Worm (Caenorhabditis elegans) whole organism, L4 larva: ENCODE data around the gene skat-1.

ENCODE experiments used
- F49E8.2 ChIP-seq: sonication (generic microtip); optimal IDR thresholded peaks from 2 replicates; lab custom pipeline; 2016; ENCODE audit warnings: missing compliant biosample characterization, mild to moderate bottlenecking, missing genetic modification characterization, borderline replicate concordance
- T20F7.1 ChIP-seq: fragments of 200-800 bp; sonication (Bioruptor generic); optimal IDR thresholded peaks from 2 replicates; lab custom pipeline; 2018; ENCODE audit warnings: mild to moderate bottlenecking, missing genetic modification characterization, missing compliant biosample characterization
- Y105C5A.15 ChIP-seq: fragments of 200-800 bp; sonication (Bioruptor generic); IDR thresholded peaks from 2 replicates; pipeline ENCODE4 v1.3.6; 2022; ENCODE audit warnings: missing genetic modification characterization, missing compliant biosample characterization
- Y75B8A.6 ChIP-seq: fragments of 200-800 bp; sonication (Bioruptor generic); IDR thresholded peaks from 2 replicates; pipeline ENCODE4 v1.3.6; 2022; ENCODE audit warnings: missing genetic modification reagents, missing genetic modification characterization, missing compliant biosample characterization
- aha-1 ChIP-seq: fragments of 150-350 bp; peaks from one replicate; lab custom pipeline; 2014; ENCODE audit warnings: missing biosample characterization, missing genetic modification characterization
- aly-2 ChIP-seq: sonication (generic microtip); optimal IDR thresholded peaks from 2 replicates; lab custom pipeline; 2018; ENCODE audit warnings: missing biosample characterization, missing genetic modification characterization
- attf-4 ChIP-seq: sonication (generic microtip); optimal IDR thresholded peaks from 3 replicates; lab custom pipeline; 2017; ENCODE audit warnings: missing biosample characterization, missing genetic modification characterization
- ceh-20 ChIP-seq: fragments of 200-800 bp; sonication (Bioruptor generic); IDR thresholded peaks from 2 replicates; pipeline ENCODE4 v1.3.6; 2022; ENCODE audit warnings: missing genetic modification reagents, missing genetic modification characterization, missing compliant biosample characterization
- ceh-62 ChIP-seq: sonication (generic microtip); optimal IDR thresholded peaks from 2 replicates; lab custom pipeline; 2017; ENCODE audit warnings: missing biosample characterization, missing genetic modification characterization
- dmd-6 ChIP-seq: fragments of 200-800 bp; sonication (Bioruptor generic); IDR thresholded peaks from 2 replicates; pipeline ENCODE4 v1.3.6; 2022; ENCODE audit warnings: missing genetic modification reagents, missing genetic modification characterization, missing compliant biosample characterization
- dmd-8 ChIP-seq: fragments of 200-800 bp; sonication (Bioruptor generic); IDR thresholded peaks from 2 replicates; pipeline ENCODE4 v1.3.6; 2022; ENCODE audit warnings: missing genetic modification characterization, missing compliant biosample characterization
- dmd-9 ChIP-seq: fragments of 200-800 bp; sonication (Bioruptor generic); IDR thresholded peaks from 2 replicates; pipeline ENCODE4 v1.3.6; 2022; ENCODE audit warnings: missing genetic modification reagents, missing genetic modification characterization, missing compliant biosample characterization
- dpl-1 ChIP-seq: fragments of 150-350 bp; optimal IDR thresholded peaks from 2 replicates; lab custom pipeline; 2014; ENCODE audit warnings: missing biosample characterization, missing genetic modification reagents, missing genetic modification characterization
- duxl-1 ChIP-seq: sonication (generic microtip); optimal IDR thresholded peaks from 2 replicates; lab custom pipeline; 2016; ENCODE audit warnings: mild to moderate bottlenecking, missing genetic modification characterization, moderate library complexity, missing compliant biosample characterization; ENCODE audit not compliant: poor library complexity
- dve-1 ChIP-seq: sonication (generic microtip); optimal IDR thresholded peaks from 2 replicates; lab custom pipeline; 2017; ENCODE audit warnings: antibody characterized with exemption, mild to moderate bottlenecking, missing genetic modification characterization, missing compliant biosample characterization; ENCODE audit not compliant: insufficient read depth
- egl-43 ChIP-seq: fragments of 200-800 bp; sonication (Bioruptor generic); IDR thresholded peaks from 2 replicates; pipeline ENCODE4 v1.3.6; 2022; ENCODE audit warnings: missing genetic modification reagents, missing genetic modification characterization, missing compliant biosample characterization
- fkh-10 ChIP-seq: fragments of 150-350 bp; optimal IDR thresholded peaks from 2 replicates; lab custom pipeline; 2014; ENCODE audit warnings: missing biosample characterization, missing genetic modification reagents, missing genetic modification characterization
- hlh-11 ChIP-seq: fragments of 200-800 bp; sonication (Bioruptor generic); optimal IDR thresholded peaks from 2 replicates; lab custom pipeline; 2018; ENCODE audit warnings: mild to moderate bottlenecking, missing genetic modification characterization, missing compliant biosample characterization
- hlh-30 ChIP-seq: sonication (generic microtip); optimal IDR thresholded peaks from 2 replicates; lab custom pipeline; 2017; ENCODE audit warnings: antibody characterized with exemption, mild to moderate bottlenecking, missing genetic modification characterization, missing compliant biosample characterization; ENCODE audit not compliant: insufficient read depth
- hmg-1.1 ChIP-seq: fragments of 200-800 bp; sonication (Bioruptor generic); IDR thresholded peaks from 2 replicates; pipeline ENCODE4 v1.3.6; 2022; ENCODE audit warnings: missing genetic modification reagents, missing genetic modification characterization, missing compliant biosample characterization
- lim-7 ChIP-seq: fragments of 200-800 bp; sonication (Bioruptor generic); IDR thresholded peaks from 2 replicates; pipeline ENCODE4 v1.3.6; 2022; ENCODE audit warnings: missing genetic modification characterization, missing compliant biosample characterization
- lin-29 ChIP-seq: fragments of 200-800 bp; sonication (Bioruptor generic); IDR thresholded peaks from 2 replicates; pipeline ENCODE4 v1.3.6; 2022; ENCODE audit warnings: missing genetic modification reagents, missing genetic modification characterization, missing compliant biosample characterization
- lsy-2 ChIP-seq, 2 experiments: fragments of 150-350 bp in 1 of 2; sonication (generic microtip) in 1 of 2; optimal IDR thresholded peaks; 2 replicates each; lab custom pipeline; 2014 to 2017; ENCODE audit warnings: missing biosample characterization in 2 of 2, missing genetic modification characterization in 2 of 2
- madf-9 ChIP-seq: fragments of 200-800 bp; sonication (Bioruptor generic); conservative IDR thresholded peaks from 2 replicates; pipeline ENCODE4 v1.3.6; 2022; ENCODE audit warnings: missing genetic modification reagents, missing genetic modification characterization, missing compliant biosample characterization
- mdt-29 ChIP-seq: fragments of 200-800 bp; sonication (Bioruptor generic); IDR thresholded peaks from 2 replicates; pipeline ENCODE4 v1.3.6; 2022; ENCODE audit warnings: missing genetic modification reagents, missing genetic modification characterization, missing compliant biosample characterization
- mep-1 ChIP-seq: fragments of 150-350 bp; sonication (generic microtip); optimal IDR thresholded peaks from 3 replicates; lab custom pipeline; 2014; ENCODE audit warnings: missing biosample characterization, missing genetic modification characterization
- nhr-11 ChIP-seq: fragments of 150-350 bp; optimal IDR thresholded peaks from 2 replicates; lab custom pipeline; 2014; ENCODE audit warnings: missing biosample characterization, missing genetic modification characterization
- nhr-28 ChIP-seq: fragments of 150-350 bp; optimal IDR thresholded peaks from 2 replicates; lab custom pipeline; 2014; ENCODE audit warnings: missing biosample characterization, missing genetic modification characterization
- nhr-42 ChIP-seq: fragments of 200-800 bp; sonication (Bioruptor generic); IDR thresholded peaks from 2 replicates; pipeline ENCODE4 v1.3.6; 2022; ENCODE audit warnings: missing genetic modification characterization, missing compliant biosample characterization
- nhr-48 ChIP-seq: sonication (generic microtip); optimal IDR thresholded peaks from 2 replicates; lab custom pipeline; 2016; ENCODE audit warnings: mild to moderate bottlenecking, missing genetic modification characterization, missing compliant biosample characterization
- nhr-76 ChIP-seq: fragments of 150-350 bp; optimal IDR thresholded peaks from 2 replicates; lab custom pipeline; 2014; ENCODE audit warnings: missing biosample characterization, missing genetic modification characterization
- pha-4 ChIP-seq, 2 experiments: fragments of 150-350 bp in 1 of 2; fragments of 200-800 bp in 1 of 2; sonication (Bioruptor generic) in 1 of 2; IDR thresholded peaks in 1 of 2; optimal IDR thresholded peaks in 1 of 2; 2 replicates each; pipeline versions ENCODE4 v1.3.6 to Lab custom; 2014 to 2022; ENCODE audit warnings: missing genetic modification characterization in 2 of 2, missing genetic modification reagents in 2 of 2, missing biosample characterization in 1 of 2, missing compliant biosample characterization in 1 of 2
- saeg-2 ChIP-seq: fragments of 200-800 bp; sonication (Bioruptor generic); IDR thresholded peaks from 2 replicates; pipeline ENCODE4 v1.3.6; 2022; ENCODE audit warnings: missing genetic modification reagents, missing genetic modification characterization, missing compliant biosample characterization
- sdz-12 ChIP-seq: fragments of 200-800 bp; sonication (Bioruptor generic); optimal IDR thresholded peaks from 2 replicates; lab custom pipeline; 2018; ENCODE audit warnings: mild to moderate bottlenecking, missing genetic modification characterization, missing compliant biosample characterization
- set-16 ChIP-seq: fragments of 200-800 bp; sonication (Bioruptor generic); IDR thresholded peaks from 2 replicates; pipeline ENCODE4 v1.3.6; 2022; ENCODE audit warnings: missing genetic modification reagents, missing genetic modification characterization, missing compliant biosample characterization
- snpc-1.2 ChIP-seq: fragments of 200-800 bp; sonication (Bioruptor generic); IDR thresholded peaks from 2 replicates; pipeline ENCODE4 v1.3.6; 2022; ENCODE audit warnings: missing genetic modification reagents, missing genetic modification characterization, missing compliant biosample characterization
- snpc-4 ChIP-seq: fragments of 150-350 bp; optimal IDR thresholded peaks from 2 replicates; lab custom pipeline; 2014; ENCODE audit warnings: missing biosample characterization, missing genetic modification characterization
- tra-1 ChIP-seq: fragments of 200-800 bp; sonication (Bioruptor generic); IDR thresholded peaks from 2 replicates; pipeline ENCODE4 v1.3.6; 2022; ENCODE audit warnings: missing genetic modification reagents, missing genetic modification characterization, missing compliant biosample characterization
- unc-62 ChIP-seq, 3 experiments: fragments of 150-350 bp in 1 of 3; sonication (generic microtip); optimal IDR thresholded peaks in 2 of 3; peaks in 1 of 3; 1 replicate in 1 of 3; 2 replicates in 2 of 3; lab custom pipeline; 2014 to 2017; ENCODE audit warnings: missing biosample characterization in 3 of 3, missing genetic modification characterization in 3 of 3, missing genetic modification reagents in 3 of 3, missing genotype in 1 of 3
- vab-7 ChIP-seq: fragments of 200-800 bp; sonication (Bioruptor generic); IDR thresholded peaks from 2 replicates; pipeline ENCODE4 v1.3.6; 2022; ENCODE audit warnings: missing genetic modification reagents, missing genetic modification characterization, missing compliant biosample characterization
- zag-1 ChIP-seq: fragments of 150-350 bp; optimal IDR thresholded peaks from 2 replicates; lab custom pipeline; 2014; ENCODE audit warnings: missing biosample characterization, missing genetic modification characterization

Gene skat-1

ce11 chrIII:8981847-8982479 lies 14.6 kb downstream of the skat-1 start, which contains the start of gene pde-2 (continued):
- TF ChIP-seq snpc-1.2 (GFP tag; lab: Robert Waterston, UW) (no peak), dve-1 (tag; lab: Kevin White, UChicago) (no peak), snpc-4 (tag; lab: Kevin White, UChicago) (no peak), nhr-28 (tag; lab: Kevin White, UChicago) (peak; percentile 14), dmd-9 (GFP tag; lab: Robert Waterston, UW) (no peak), tra-1 (GFP tag; lab: Robert Waterston, UW) (no peak), mep-1 (tag; lab: Kevin White, UChicago) (peak; percentile 62), F49E8.2 (tag; lab: Kevin White, UChicago) (no peak), lin-29 (no peak), T20F7.1 (GFP tag; lab: Kevin White, UChicago) (no peak), egl-43 (GFP tag; lab: Robert Waterston, UW) (no peak), duxl-1 (tag; lab: Kevin White, UChicago) (no peak), fkh-10 (peak; percentile 70), set-16 (GFP tag; lab: Robert Waterston, UW) (peak; percentile 39), zag-1 (tag; lab: Kevin White, UChicago) (no peak), nhr-42 (no peak), dmd-8 (GFP tag; lab: Robert Waterston, UW) (no peak), dpl-1 (GFP tag; lab: Kevin White, UChicago) (no peak), madf-9 (GFP tag; lab: Robert Waterston, UW) (no peak), aly-2 (no peak), Y105C5A.15 (GFP tag; lab: Robert Waterston, UW) (no peak), sdz-12 (GFP tag; lab: Kevin White, UChicago) (no peak)
- TF ChIP-seq, all 104 proteins: peak for 17

ce11 chrIII:8980892-8981291 lies 15.7 kb downstream of the skat-1 start:
- TF ChIP-seq aha-1, result peak; percentile 84
- TF ChIP-seq attf-4 (tag; lab: Kevin White, UChicago), result no peak
- TF ChIP-seq Y105C5A.15 (GFP tag; lab: Robert Waterston, UW), result no peak
- TF ChIP-seq sdz-12 (GFP tag; lab: Kevin White, UChicago), result no peak
- no peak for TF ChIP-seq ceh-62 (tag; lab: Kevin White, UChicago)
- peak in 1 of 2 experiments; percentile 91 for TF ChIP-seq unc-62 (GFP tag; optimal IDR thresholded peaks at IDR 0.05 in 1 of 2; lab: Kevin White, UChicago)
- no peak for TF ChIP-seq unc-62 (tag; optimal IDR thresholded peaks at IDR 0.05; lab: Kevin White, UChicago)
- TF ChIP-seq nhr-11, result no peak
- no peak for TF ChIP-seq snpc-1.2 (GFP tag; lab: Robert Waterston, UW)

- TF ChIP-seq duxl-1 (tag; lab: Kevin White, UChicago), result peak; percentile 23
- TF ChIP-seq T20F7.1 (GFP tag; lab: Kevin White, UChicago), result no peak
- no peak for TF ChIP-seq nhr-42
- peak; percentile 29 for TF ChIP-seq hlh-11 (tag; lab: Kevin White, UChicago)
- 0 out of 2 replicates have a peak, but pooled peaks have one; percentile 35 for TF ChIP-seq hmg-1.1 (GFP tag; lab: Robert Waterston, UW)
- peak in 1 of 2 experiments; percentile 32 for TF ChIP-seq lsy-2 (tag; optimal IDR thresholded peaks at IDR 0.05; lab: Kevin White, UChicago)
- TF ChIP-seq pha-4 (GFP tag; IDR thresholded peaks at IDR 0.05; lab: Robert Waterston, UW), result no peak
- no peak for TF ChIP-seq pha-4 (tag; optimal IDR thresholded peaks at IDR 0.05; lab: Kevin White, UChicago)
- peak; percentile 27; the same call in 1 of the 2 replicates for TF ChIP-seq dmd-9 (GFP tag; lab: Robert Waterston, UW)
- TF ChIP-seq dmd-6 (GFP tag; lab: Robert Waterston, UW), result 0 out of 2 replicates have a peak, but pooled peaks have one; percentile 26
- no peak for TF ChIP-seq vab-7 (GFP tag; lab: Robert Waterston, UW)
- TF ChIP-seq nhr-76 (tag; lab: Kevin White, UChicago), result no peak
- TF ChIP-seq ceh-20 (GFP tag; lab: Robert Waterston, UW), result 0 out of 2 replicates have a peak, but pooled peaks have one; percentile 28
- peak; percentile 29 for TF ChIP-seq hlh-30 (tag; lab: Kevin White, UChicago)
- peak; percentile 32 for TF ChIP-seq dve-1 (tag; lab: Kevin White, UChicago)
- no peak for TF ChIP-seq nhr-48
- peak in 1 of 2 experiments; percentile 82 for TF ChIP-seq unc-62 (GFP tag; optimal IDR thresholded peaks at IDR 0.05 in 1 of 2; lab: Kevin White, UChicago)
- TF ChIP-seq unc-62 (tag; optimal IDR thresholded peaks at IDR 0.05; lab: Kevin White, UChicago), result no peak
- TF ChIP-seq Y75B8A.6 (GFP tag; lab: Robert Waterston, UW), result 0 out of 2 replicates have a peak, but pooled peaks have one; percentile 2
- no peak for TF ChIP-seq nhr-11
- TF ChIP-seq saeg-2, result peak; percentile 53; the same call in 1 of the 2 replicates
- no peak for TF ChIP-seq F49E8.2 (tag; lab: Kevin White, UChicago)
- TF ChIP-seq aha-1, result peak; percentile 58
- TF ChIP-seq lim-7 (GFP tag; lab: Robert Waterston, UW), result 0 out of 2 replicates have a peak, but pooled peaks have one; percentile 5
- 0 out of 2 replicates have a peak, but pooled peaks have one; percentile 36 for TF ChIP-seq mdt-29 (GFP tag; lab: Robert Waterston, UW)
Observed at ce11 chrIII:8978512-8979352, 17.9 kb downstream of the skat-1 start.
